Fruit fly (Drosophila melanogaster) whole organism, embryonic: Measurements from ENCODE around the gene mRpS10.

Experiments
- BEAF-32 ChIP-seq: fragments of 200-800 bp; sonication (Bioruptor generic); optimal IDR thresholded peaks from 3 replicates; lab custom pipeline; 2017; ENCODE audit warnings: missing biosample characterization, missing genetic modification characterization, mild to moderate bottlenecking, moderate library complexity, missing genetic modification reagents
- Bdp1 ChIP-seq: fragments of 200-800 bp; sonication (Bioruptor generic); optimal IDR thresholded peaks from 3 replicates; lab custom pipeline; 2016; ENCODE audit warnings: missing biosample characterization, missing genetic modification characterization
- CG11398 ChIP-seq: fragments of 200-800 bp; sonication (Bioruptor generic); optimal IDR thresholded peaks from 2 replicates; lab custom pipeline; 2016; ENCODE audit warnings: missing biosample characterization, missing genetic modification characterization
- CG12071 ChIP-seq: fragments of 200-800 bp; sonication (Bioruptor generic); optimal IDR thresholded peaks from 3 replicates; lab custom pipeline; 2018; ENCODE audit warnings: missing biosample characterization, mild to moderate bottlenecking, missing genetic modification characterization
- CG12236 ChIP-seq: fragments of 200-800 bp; sonication (Bioruptor generic); optimal IDR thresholded peaks from 2 replicates; lab custom pipeline; 2016; ENCODE audit warnings: missing biosample characterization, missing genetic modification characterization
- CG12299 ChIP-seq: fragments of 200-800 bp; sonication (Bioruptor generic); optimal IDR thresholded peaks from 2 replicates; lab custom pipeline; 2018; ENCODE audit warnings: missing biosample characterization, mild to moderate bottlenecking, missing genetic modification characterization
- CG12659 ChIP-seq: fragments of 200-800 bp; sonication (Bioruptor generic); optimal IDR thresholded peaks from 3 replicates; lab custom pipeline; 2017; ENCODE audit warnings: mild to moderate bottlenecking, missing biosample characterization, missing genetic modification reagents, missing genetic modification characterization
- CG14014 ChIP-seq: fragments of 200-800 bp; sonication (Bioruptor generic); IDR thresholded peaks from 2 replicates; pipeline ENCODE4 v1.3.6; 2022; ENCODE audit warnings: missing biosample characterization, missing genetic modification characterization
- CG16813 ChIP-seq: fragments of 200-800 bp; sonication (Bioruptor generic); IDR thresholded peaks from 3 replicates; pipeline ENCODE4 v1.3.6; 2022; ENCODE audit warnings: missing biosample characterization, missing genetic modification characterization; ENCODE audit not compliant: partially characterized antibody
- CG18011 ChIP-seq: fragments of 200-800 bp; sonication (Bioruptor generic); optimal IDR thresholded peaks from 2 replicates; lab custom pipeline; 2017; ENCODE audit warnings: missing biosample characterization, missing genetic modification characterization, mild to moderate bottlenecking, moderate library complexity, missing genotype
- CG18476 ChIP-seq: fragments of 200-800 bp; sonication (Bioruptor generic); optimal IDR thresholded peaks from 2 replicates; lab custom pipeline; 2016; ENCODE audit warnings: missing biosample characterization, mild to moderate bottlenecking, missing genetic modification characterization
- CG18599 ChIP-seq: fragments of 200-800 bp; sonication (Bioruptor generic); optimal IDR thresholded peaks from 3 replicates; lab custom pipeline; 2017; ENCODE audit warnings: missing biosample characterization, missing genetic modification characterization, mild to moderate bottlenecking, moderate library complexity, missing genetic modification reagents
- CG31365 ChIP-seq: fragments of 200-800 bp; sonication (Bioruptor generic); optimal IDR thresholded peaks from 2 replicates; lab custom pipeline; 2018; ENCODE audit warnings: missing biosample characterization, mild to moderate bottlenecking, missing genetic modification characterization
- CG3995 ChIP-seq: fragments of 200-800 bp; sonication (Bioruptor generic); optimal IDR thresholded peaks from 3 replicates; lab custom pipeline; 2016; ENCODE audit warnings: missing biosample characterization, missing genetic modification characterization
- CG6683 ChIP-seq: fragments of 200-800 bp; sonication (Bioruptor generic); optimal IDR thresholded peaks from 2 replicates; lab custom pipeline; 2017; ENCODE audit warnings: missing biosample characterization, mild to moderate bottlenecking, missing genetic modification characterization, missing genetic modification reagents
- CG7963 ChIP-seq: fragments of 200-800 bp; sonication (Bioruptor generic); IDR thresholded peaks from 3 replicates; pipeline ENCODE4 v1.3.6; 2022; ENCODE audit warnings: missing biosample characterization, missing genetic modification characterization; ENCODE audit not compliant: partially characterized antibody
- CG9437 ChIP-seq: fragments of 200-800 bp; sonication (Bioruptor generic); optimal IDR thresholded peaks from 2 replicates; lab custom pipeline; 2018; ENCODE audit warnings: missing biosample characterization, mild to moderate bottlenecking, missing genetic modification characterization
- CTCF ChIP-seq: fragments of 200-800 bp; sonication (Bioruptor generic); optimal IDR thresholded peaks from 2 replicates; lab custom pipeline; 2017; ENCODE audit warnings: missing biosample characterization, mild to moderate bottlenecking, missing genetic modification characterization, moderate library complexity
- Dek ChIP-seq: fragments of 200-800 bp; sonication (Bioruptor generic); optimal IDR thresholded peaks from 3 replicates; lab custom pipeline; 2019; ENCODE audit warnings: missing biosample characterization, mild to moderate bottlenecking, missing genetic modification characterization, moderate library complexity
- Dp ChIP-seq: fragments of 200-800 bp; sonication (Bioruptor generic); optimal IDR thresholded peaks from 2 replicates; lab custom pipeline; 2018; ENCODE audit warnings: missing biosample characterization, mild to moderate bottlenecking, missing genetic modification characterization, moderate library complexity
- Eip74EF ChIP-seq, 2 experiments: fragments of 200-800 bp in 1 of 2; fragments of >200 bp in 1 of 2; sonication (Bioruptor generic) in 1 of 2; optimal IDR thresholded peaks; 2 replicates each; lab custom pipeline; 2017 to 2019; ENCODE audit warnings: missing biosample characterization in 2 of 2, missing genetic modification characterization in 2 of 2, mild to moderate bottlenecking in 1 of 2, moderate library complexity in 1 of 2
- Ets97D ChIP-seq: fragments of 200-800 bp; sonication (Bioruptor generic); optimal IDR thresholded peaks from 3 replicates; lab custom pipeline; 2016; ENCODE audit warnings: missing biosample characterization, missing genetic modification characterization
- GATAe ChIP-seq: fragments of 200-800 bp; sonication (Bioruptor generic); conservative IDR thresholded peaks from 2 replicates; pipeline ENCODE4 v1.3.6; 2022; ENCODE audit warnings: missing biosample characterization, missing genetic modification characterization
- HHEX ChIP-seq: fragments of 200-800 bp; sonication (Bioruptor generic); optimal IDR thresholded peaks from 3 replicates; lab custom pipeline; 2017; ENCODE audit warnings: missing biosample characterization, mild to moderate bottlenecking, missing genetic modification characterization, missing genetic modification reagents
- Hey ChIP-seq: fragments of 200-800 bp; sonication (Bioruptor generic); optimal IDR thresholded peaks from 3 replicates; lab custom pipeline; 2018; ENCODE audit warnings: missing biosample characterization, mild to moderate bottlenecking, missing genetic modification characterization
- HmgD ChIP-seq: fragments of 200-800 bp; sonication (Bioruptor generic); optimal IDR thresholded peaks from 3 replicates; lab custom pipeline; 2016; ENCODE audit warnings: missing biosample characterization, missing genetic modification characterization
- NfI ChIP-seq: fragments of 200-800 bp; sonication (Bioruptor generic); optimal IDR thresholded peaks from 3 replicates; lab custom pipeline; 2018; ENCODE audit warnings: missing biosample characterization, mild to moderate bottlenecking, missing genetic modification characterization, moderate library complexity
- Ssrp ChIP-seq: fragments of 200-800 bp; sonication (Bioruptor generic); optimal IDR thresholded peaks from 2 replicates; lab custom pipeline; 2018; ENCODE audit warnings: missing biosample characterization, mild to moderate bottlenecking, missing genetic modification characterization, moderate library complexity
- Usf ChIP-seq: fragments of 200-800 bp; sonication (Bioruptor generic); optimal IDR thresholded peaks from 2 replicates; lab custom pipeline; 2017; ENCODE audit warnings: missing genotype, missing biosample characterization, missing genetic modification characterization
- bowl ChIP-seq: fragments of 200-800 bp; sonication (Bioruptor generic); IDR thresholded peaks from 2 replicates; pipeline ENCODE4 v1.3.6; 2022; ENCODE audit warnings: missing biosample characterization, missing genetic modification characterization
- caup ChIP-seq: fragments of 200-800 bp; sonication (Bioruptor generic); optimal IDR thresholded peaks from 3 replicates; lab custom pipeline; 2017; ENCODE audit warnings: missing biosample characterization, mild to moderate bottlenecking, missing genetic modification characterization, moderate library complexity; ENCODE audit not compliant: severe bottlenecking
- croc ChIP-seq: fragments of 200-800 bp; sonication (Bioruptor generic); conservative IDR thresholded peaks from 3 replicates; pipeline ENCODE4 v1.3.6; 2022; ENCODE audit warnings: missing biosample characterization, missing genetic modification characterization
- dmrt11E ChIP-seq: fragments of 200-800 bp; sonication (Bioruptor generic); optimal IDR thresholded peaks from 3 replicates; lab custom pipeline; 2018; ENCODE audit warnings: missing biosample characterization, mild to moderate bottlenecking, missing genetic modification characterization, moderate library complexity
- dmrt99B ChIP-seq: fragments of 200-800 bp; sonication (Bioruptor generic); optimal IDR thresholded peaks from 2 replicates; lab custom pipeline; 2018; ENCODE audit warnings: missing biosample characterization, mild to moderate bottlenecking, missing genetic modification characterization, moderate library complexity
- ewg ChIP-seq: fragments of 200-800 bp; sonication (Bioruptor generic); optimal IDR thresholded peaks from 3 replicates; lab custom pipeline; 2017; ENCODE audit warnings: mild to moderate bottlenecking, missing biosample characterization, missing genetic modification reagents, missing genetic modification characterization
- her ChIP-seq: fragments of 200-800 bp; sonication (Bioruptor generic); optimal IDR thresholded peaks from 2 replicates; lab custom pipeline; 2016; ENCODE audit warnings: missing biosample characterization, missing genetic modification characterization
- jigr1 ChIP-seq: fragments of 200-800 bp; sonication (Bioruptor generic); IDR thresholded peaks from 3 replicates; pipeline ENCODE4 v1.3.6; 2022; ENCODE audit warnings: missing biosample characterization, missing genetic modification characterization
- ken ChIP-seq: fragments of 200-800 bp; sonication (Bioruptor generic); IDR thresholded peaks from 3 replicates; pipeline ENCODE4 v1.3.6; 2022; ENCODE audit warnings: missing biosample characterization, missing genetic modification characterization
- mirr ChIP-seq: fragments of 200-800 bp; sonication (Bioruptor generic); optimal IDR thresholded peaks from 3 replicates; lab custom pipeline; 2018; ENCODE audit warnings: missing biosample characterization, mild to moderate bottlenecking, missing genetic modification characterization
- odd ChIP-seq: fragments of 200-800 bp; sonication (Bioruptor generic); optimal IDR thresholded peaks from 2 replicates; lab custom pipeline; 2017; ENCODE audit warnings: missing biosample characterization, mild to moderate bottlenecking, missing genetic modification characterization
- org-1 ChIP-seq: fragments of 200-800 bp; sonication (Bioruptor generic); optimal IDR thresholded peaks from 2 replicates; lab custom pipeline; 2017; ENCODE audit warnings: missing biosample characterization, missing genetic modification characterization
- pan ChIP-seq, 4 experiments: fragments of >200 bp in 3 of 4; fragments of 200-800 bp in 1 of 4; sonication (Bioruptor generic) in 1 of 4; optimal IDR thresholded peaks in 3 of 4; IDR thresholded peaks in 1 of 4; 2 replicates each; pipeline versions ENCODE4 v1.3.6 to Lab custom; 2017 to 2022; ENCODE audit warnings: missing biosample characterization in 2 of 4, missing genetic modification characterization in 2 of 4, mixed read lengths in 1 of 4
- pfk ChIP-seq: fragments of 200-800 bp; sonication (Bioruptor generic); optimal IDR thresholded peaks from 2 replicates; lab custom pipeline; 2018; ENCODE audit warnings: missing biosample characterization, mild to moderate bottlenecking, missing genetic modification characterization, moderate library complexity
- ranshi ChIP-seq: fragments of 200-800 bp; sonication (Bioruptor generic); IDR thresholded peaks from 2 replicates; pipeline ENCODE4 v1.3.6; 2022; ENCODE audit warnings: missing biosample characterization, missing genetic modification characterization
- ssp ChIP-seq: fragments of 200-800 bp; sonication (Bioruptor generic); IDR thresholded peaks from 2 replicates; pipeline ENCODE4 v1.3.6; 2022; ENCODE audit warnings: missing biosample characterization, missing genetic modification characterization
- stwl ChIP-seq: fragments of 200-800 bp; sonication (Bioruptor generic); optimal IDR thresholded peaks from 3 replicates; lab custom pipeline; 2018; ENCODE audit warnings: missing biosample characterization, mild to moderate bottlenecking, missing genetic modification characterization, moderate library complexity
- tx ChIP-seq: fragments of 200-800 bp; sonication (Bioruptor generic); optimal IDR thresholded peaks from 2 replicates; lab custom pipeline; 2016; ENCODE audit warnings: missing biosample characterization, missing genetic modification characterization

The mRpS10 gene

dm6 chr3R:15218824-15219576 is 10.5 kb upstream of the mRpS10 start, which contains the start of the genes SIDL and CG12241:
SIDL (minus strand) TSS chr3R:15218874.
CG12241 (plus strand) TSS chr3R:15219256.
- TF ChIP-seq pfk (GFP tag; lab: Kevin White, UChicago) = no peak
- TF ChIP-seq CG18011 (GFP tag; lab: Kevin White, UChicago) = peak; percentile 50
- TF ChIP-seq CTCF (GFP tag; lab: Kevin White, UChicago) = no peak
- peak; percentile 85 for TF ChIP-seq ssp (GFP tag; lab: Robert Waterston, UW)
- TF ChIP-seq CG14014 (GFP tag; lab: Robert Waterston, UW) = peak; percentile 39; the same call in 1 of the 2 replicates
- TF ChIP-seq Bdp1 (GFP tag; lab: Kevin White, UChicago) = peak; percentile 7
- peak; percentile 9 for TF ChIP-seq mirr
- TF ChIP-seq CG6683 = peak; percentile 57
- peak; percentile 12 for TF ChIP-seq dmrt11E (tag; lab: Kevin White, UChicago)
- peak; percentile 26 for TF ChIP-seq HmgD
- TF ChIP-seq CG12299 (tag; lab: Kevin White, UChicago) = peak; percentile 48
- no peak for TF ChIP-seq Eip74EF (GFP tag; optimal IDR thresholded peaks at IDR 0.05; lab: Kevin White, UChicago)
- no peak for TF ChIP-seq CG12071 (GFP tag; lab: Kevin White, UChicago)
- no peak for TF ChIP-seq ewg
- TF ChIP-seq CG12659 = peak; percentile 69
- peak; percentile 38 for TF ChIP-seq NfI
- peak; percentile 83 for TF ChIP-seq caup (GFP tag; lab: Kevin White, UChicago)
- no peak for TF ChIP-seq CG18599
- TF ChIP-seq stwl (tag; lab: Kevin White, UChicago) = peak; percentile 16
- TF ChIP-seq her (GFP tag; lab: Kevin White, UChicago) = peak; percentile 22
- TF ChIP-seq BEAF-32 (GFP tag; lab: Kevin White, UChicago) = peak; percentile 59
- TF ChIP-seq org-1 = peak; percentile 11
- no peak for TF ChIP-seq odd (GFP tag; lab: Kevin White, UChicago)
- TF ChIP-seq CG3995 (GFP tag; lab: Kevin White, UChicago) = peak; percentile 58
- peak; percentile 61; the same call in 1 of the 3 replicates for TF ChIP-seq ken
- peak; percentile 72 for TF ChIP-seq croc (GFP tag; lab: Robert Waterston, UW)
- no peak for TF ChIP-seq CG7963 (GFP tag; lab: Robert Waterston, UW)
- no peak for TF ChIP-seq CG11398 (GFP tag; lab: Kevin White, UChicago)
- peak; percentile 62 for TF ChIP-seq CG9437 (GFP tag; lab: Kevin White, UChicago)
- peak; percentile 84 for TF ChIP-seq GATAe
- TF ChIP-seq HHEX (GFP tag; lab: Kevin White, UChicago) = peak; percentile 83
- peak; percentile 12 for TF ChIP-seq Ssrp (tag; lab: Kevin White, UChicago)
- TF ChIP-seq Hey (tag; lab: Kevin White, UChicago) = no peak
- TF ChIP-seq Ets97D (GFP tag; lab: Kevin White, UChicago) = peak; percentile 79
- TF ChIP-seq dmrt99B (tag; lab: Kevin White, UChicago) = no peak
- TF ChIP-seq CG16813 (GFP tag; lab: Robert Waterston, UW) = peak; percentile 16; the same call in 1 of the 3 replicates
- peak; percentile 27 for TF ChIP-seq CG31365
- TF ChIP-seq bowl (GFP tag; lab: Robert Waterston, UW) = no peak; the same call in 1 of the 2 replicates
- TF ChIP-seq Dek = peak; percentile 79
- TF ChIP-seq jigr1 = peak; percentile 88
- TF ChIP-seq CG18476 (GFP tag; lab: Kevin White, UChicago) = peak; percentile 86
- TF ChIP-seq pan (optimal IDR thresholded peaks at IDR 0.05; lab: Kevin White, UChicago) = no peak
- peak in 1 of 2 experiments; percentile 96 for TF ChIP-seq pan (GFP tag; optimal IDR thresholded peaks at IDR 0.05 in 1 of 2, IDR thresholded peaks at IDR 0.05 in 1 of 2)
- peak; percentile 25 for TF ChIP-seq tx (GFP tag; lab: Kevin White, UChicago)
- peak; percentile 96 for TF ChIP-seq ranshi (GFP tag; lab: Robert Waterston, UW)
- peak; percentile 54 for TF ChIP-seq Dp (GFP tag; lab: Kevin White, UChicago)
- TF ChIP-seq CG12236 = no peak
- TF ChIP-seq Usf (GFP tag; lab: Kevin White, UChicago) = no peak
